Fruit fly (Drosophila melanogaster) S2 (cell line): Measurements from ENCODE around the gene Sfp78E.

Source experiments
- CG8478 ChIP-seq: fragments of >200 bp; optimal IDR thresholded peaks from 2 replicates; lab custom pipeline; 2018
- CTCF ChIP-seq, 2 experiments: fragments of >200 bp; optimal IDR thresholded peaks; 2 replicates each; lab custom pipeline; 2018

Gene Sfp78E

DNA sequence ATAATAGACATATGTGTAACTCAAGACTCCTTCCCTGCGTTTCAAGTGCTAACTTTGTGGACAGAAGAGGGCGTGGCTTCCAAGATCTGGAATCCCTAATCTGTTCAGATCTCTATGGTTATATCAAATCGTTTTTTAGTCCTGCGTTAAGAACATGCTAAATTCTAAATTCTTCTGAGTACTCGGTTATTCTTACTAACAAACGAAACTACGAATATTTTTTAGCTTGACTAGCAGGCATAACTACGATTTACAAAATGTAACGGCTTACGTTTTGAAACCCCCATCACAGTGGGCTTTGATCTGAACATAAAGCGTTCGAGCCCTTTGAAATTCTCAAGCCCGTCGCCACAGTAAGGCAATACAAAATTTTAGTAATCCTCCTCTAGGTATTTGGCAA lies 44.8 kb downstream of the Sfp78E start, which contains the start of gene CG32445:
CG32445 (plus strand) TSS at position 301 of the 400 bp plus-strand sequence.
- TF ChIP-seq CG8478 (lab: Kevin White, UChicago) (no peak), CTCF (optimal IDR thresholded peaks at IDR 0.05; lab: Kevin White, UChicago) (no peak)

DNA sequence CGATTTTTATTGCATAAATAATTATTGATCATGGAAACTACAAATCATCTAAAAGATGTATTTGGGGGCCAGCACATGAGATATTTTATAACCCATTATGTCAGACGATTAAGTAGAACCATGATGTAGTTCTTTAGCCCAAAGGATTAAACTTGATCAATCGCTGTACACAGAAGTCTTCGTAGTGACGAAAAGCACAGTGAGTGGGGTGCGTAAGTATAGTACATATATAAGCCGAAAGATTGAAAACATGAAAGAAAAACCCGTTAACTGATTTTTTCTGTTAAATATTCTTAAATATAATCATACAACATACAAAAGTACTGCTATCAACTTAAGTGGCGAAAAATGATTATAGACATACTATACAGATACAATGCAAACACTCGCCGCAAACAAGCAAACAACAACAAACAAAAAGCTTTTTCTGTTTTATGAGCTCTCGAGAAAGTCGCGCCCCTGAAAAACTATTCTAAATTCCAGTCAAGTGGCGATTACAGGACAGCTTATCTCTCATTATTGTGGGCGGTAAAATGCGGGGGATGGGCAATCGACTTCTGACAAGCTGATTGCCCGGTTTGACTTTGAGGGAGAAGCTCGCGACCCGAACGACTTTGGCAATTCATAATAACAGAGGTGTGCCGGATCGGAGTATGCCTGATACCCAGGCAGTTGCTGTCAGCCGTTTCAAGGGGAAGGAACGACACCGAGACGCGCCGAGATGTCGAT lies 47.4 kb downstream of the Sfp78E start, which contains the start of gene CG32444:
CG32444 (plus strand) TSS at position 683 of the 729 bp plus-strand sequence.
- TF ChIP-seq CG8478 (lab: Kevin White, UChicago), result no peak

dm6 chr3L:21635208-21635607 lies 48.6 kb downstream of the Sfp78E start, which contains the start of gene ORMDL:
ORMDL (plus strand) TSS chr3L:21635305.
- TF ChIP-seq CTCF (optimal IDR thresholded peaks at IDR 0.05; lab: Kevin White, UChicago) (no peak), CG8478 (lab: Kevin White, UChicago) (no peak)

dm6 chr3L:21634152-21634689 lies 49.6 kb downstream of the Sfp78E start, which contains the start of gene MED1:
MED1 (minus strand) TSS chr3L:21634446.
- TF ChIP-seq CG8478 (lab: Kevin White, UChicago), result no peak
- TF ChIP-seq CTCF (optimal IDR thresholded peaks at IDR 0.05; lab: Kevin White, UChicago), result no peak
